Worm (Caenorhabditis elegans) whole organism, late embryonic: ENCODE data around the gene F13H8.5.

ENCODE experiments used
- C08G9.2 ChIP-seq: sonication (generic microtip); optimal IDR thresholded peaks from 2 replicates; lab custom pipeline; 2016; ENCODE audit warnings: mild to moderate bottlenecking, missing genetic modification characterization, moderate library complexity, missing compliant biosample characterization
- C38D4.7 ChIP-seq: fragments of 200-800 bp; sonication (Bioruptor generic); optimal IDR thresholded peaks from 2 replicates; lab custom pipeline; 2018; ENCODE audit warnings: mild to moderate bottlenecking, missing genetic modification characterization, moderate library complexity, missing compliant biosample characterization
- K09A11.1 ChIP-seq: sonication (generic microtip); optimal IDR thresholded peaks from 2 replicates; lab custom pipeline; 2017; ENCODE audit warnings: antibody characterized with exemption, mild to moderate bottlenecking, missing genetic modification characterization, missing compliant biosample characterization; ENCODE audit not compliant: insufficient read depth
- T23F11.4 ChIP-seq: fragments of 200-800 bp; sonication (Bioruptor generic); optimal IDR thresholded peaks from 2 replicates; lab custom pipeline; 2018; ENCODE audit warnings: mild to moderate bottlenecking, missing genetic modification characterization, missing compliant biosample characterization
- ahr-1 ChIP-seq: sonication (generic microtip); optimal IDR thresholded peaks from 2 replicates; lab custom pipeline; 2016; ENCODE audit warnings: missing genetic modification characterization, missing compliant biosample characterization
- ama-1 ChIP-seq: fragments of 150-350 bp; optimal IDR thresholded peaks from 2 replicates; lab custom pipeline; 2014
- ceh-18 ChIP-seq: sonication (generic microtip); optimal IDR thresholded peaks from 2 replicates; lab custom pipeline; 2016; ENCODE audit warnings: missing genetic modification characterization, missing compliant biosample characterization
- ceh-2 ChIP-seq: sonication (generic microtip); optimal IDR thresholded peaks from 2 replicates; lab custom pipeline; 2016; ENCODE audit warnings: missing genotype, missing genetic modification characterization, missing compliant biosample characterization
- ceh-31 ChIP-seq: sonication (generic microtip); optimal IDR thresholded peaks from 2 replicates; lab custom pipeline; 2016; ENCODE audit warnings: missing genetic modification characterization, missing compliant biosample characterization
- ceh-6 ChIP-seq: fragments of 200-800 bp; sonication (Bioruptor generic); optimal IDR thresholded peaks from 2 replicates; lab custom pipeline; 2018; ENCODE audit warnings: mild to moderate bottlenecking, missing genetic modification characterization, missing compliant biosample characterization
- dmd-4 ChIP-seq: sonication (generic microtip); optimal IDR thresholded peaks from 2 replicates; lab custom pipeline; 2016; ENCODE audit warnings: borderline replicate concordance, missing genetic modification characterization, missing compliant biosample characterization
- dve-1 ChIP-seq: sonication (generic microtip); optimal IDR thresholded peaks from 2 replicates; lab custom pipeline; 2017; ENCODE audit warnings: antibody characterized with exemption, mild to moderate bottlenecking, missing genetic modification characterization, missing compliant biosample characterization
- elt-2 ChIP-seq: sonication (generic microtip); optimal IDR thresholded peaks from 2 replicates; lab custom pipeline; 2016; ENCODE audit warnings: missing genetic modification reagents, missing genetic modification characterization, missing compliant biosample characterization
- fax-1 ChIP-seq: sonication (generic microtip); optimal IDR thresholded peaks from 2 replicates; lab custom pipeline; 2016; ENCODE audit warnings: missing genotype, missing genetic modification characterization, missing compliant biosample characterization
- fkh-10 ChIP-seq: fragments of 150-350 bp; optimal IDR thresholded peaks from 2 replicates; lab custom pipeline; 2014; ENCODE audit warnings: missing biosample characterization, missing genetic modification reagents, missing genetic modification characterization
- gmeb-2 ChIP-seq: sonication (generic microtip); optimal IDR thresholded peaks from 2 replicates; lab custom pipeline; 2016; ENCODE audit warnings: missing genetic modification characterization, inconsistent platforms, missing compliant biosample characterization
- hlh-15 ChIP-seq: sonication (generic microtip); optimal IDR thresholded peaks from 2 replicates; lab custom pipeline; 2016; ENCODE audit warnings: missing genetic modification characterization, missing compliant biosample characterization
- hlh-8 ChIP-seq: sonication (generic microtip); optimal IDR thresholded peaks from 2 replicates; lab custom pipeline; 2016; ENCODE audit warnings: missing genotype, missing genetic modification characterization, missing compliant biosample characterization
- lim-6 ChIP-seq: sonication (generic microtip); optimal IDR thresholded peaks from 2 replicates; lab custom pipeline; 2016; ENCODE audit warnings: missing genetic modification characterization, missing compliant biosample characterization
- lin-11 ChIP-seq: fragments of 200-800 bp; sonication (Bioruptor generic); optimal IDR thresholded peaks from 2 replicates; lab custom pipeline; 2018; ENCODE audit warnings: mild to moderate bottlenecking, missing genetic modification characterization, missing compliant biosample characterization
- madf-2 ChIP-seq: sonication (generic microtip); optimal IDR thresholded peaks from 2 replicates; lab custom pipeline; 2017; ENCODE audit warnings: missing genetic modification characterization, missing compliant biosample characterization
- nhr-11 ChIP-seq: fragments of 150-350 bp; optimal IDR thresholded peaks from 2 replicates; lab custom pipeline; 2014; ENCODE audit warnings: missing biosample characterization, missing genetic modification characterization
- nhr-232 ChIP-seq: sonication (generic microtip); optimal IDR thresholded peaks from 2 replicates; lab custom pipeline; 2016; ENCODE audit warnings: missing genetic modification characterization, missing compliant biosample characterization
- npax-4 ChIP-seq: sonication (generic microtip); optimal IDR thresholded peaks from 2 replicates; lab custom pipeline; 2016; ENCODE audit warnings: missing genetic modification characterization, missing compliant biosample characterization
- odd-2 ChIP-seq: sonication (generic microtip); optimal IDR thresholded peaks from 2 replicates; lab custom pipeline; 2017; ENCODE audit warnings: antibody characterized with exemption, mild to moderate bottlenecking, missing genetic modification characterization, missing compliant biosample characterization
- pha-2 ChIP-seq: sonication (generic microtip); optimal IDR thresholded peaks from 2 replicates; lab custom pipeline; 2017; ENCODE audit warnings: mild to moderate bottlenecking, missing genetic modification characterization, missing compliant biosample characterization
- pros-1 ChIP-seq: fragments of 150-350 bp; optimal IDR thresholded peaks from 2 replicates; lab custom pipeline; 2014; ENCODE audit warnings: missing biosample characterization, missing genetic modification reagents, missing genetic modification characterization
- ref-2 ChIP-seq: sonication (generic microtip); optimal IDR thresholded peaks from 2 replicates; lab custom pipeline; 2016; ENCODE audit warnings: missing genetic modification characterization, missing compliant biosample characterization
- rnt-1 ChIP-seq: sonication (generic microtip); optimal IDR thresholded peaks from 2 replicates; lab custom pipeline; 2016; ENCODE audit warnings: missing genetic modification characterization, missing compliant biosample characterization
- sdc-2 ChIP-seq: sonication (generic microtip); optimal IDR thresholded peaks from 2 replicates; lab custom pipeline; 2016; ENCODE audit warnings: missing genotype, missing genetic modification characterization, missing compliant biosample characterization
- sox-4 ChIP-seq: sonication (generic microtip); optimal IDR thresholded peaks from 2 replicates; lab custom pipeline; 2017; ENCODE audit warnings: mild to moderate bottlenecking, missing genetic modification characterization, inconsistent platforms, missing compliant biosample characterization
- syd-9 ChIP-seq: sonication (generic microtip); optimal IDR thresholded peaks from 2 replicates; lab custom pipeline; 2016; ENCODE audit warnings: mild to moderate bottlenecking, missing genetic modification characterization, moderate library complexity, missing compliant biosample characterization
- tbx-2 ChIP-seq: sonication (generic microtip); optimal IDR thresholded peaks from 2 replicates; lab custom pipeline; 2016; ENCODE audit warnings: missing genetic modification characterization, missing compliant biosample characterization
- tbx-7 ChIP-seq: sonication (generic microtip); optimal IDR thresholded peaks from 2 replicates; lab custom pipeline; 2016; ENCODE audit warnings: missing genotype, missing genetic modification characterization, missing compliant biosample characterization
- ttx-3 ChIP-seq: sonication (generic microtip); optimal IDR thresholded peaks from 2 replicates; lab custom pipeline; 2016; ENCODE audit warnings: missing genetic modification reagents, missing genetic modification characterization, missing compliant biosample characterization
- unc-3 ChIP-seq, 2 experiments: fragments of 200-800 bp in 1 of 2; sonication (Bioruptor generic) in 1 of 2; sonication (generic microtip) in 1 of 2; conservative IDR thresholded peaks in 1 of 2; optimal IDR thresholded peaks in 1 of 2; 2 replicates each; pipeline versions ENCODE4 v1.3.6 to Lab custom; 2016 to 2022; ENCODE audit warnings: missing compliant biosample characterization in 2 of 2, missing genetic modification characterization in 2 of 2, missing genetic modification reagents in 1 of 2
- unc-55 ChIP-seq: sonication (generic microtip); optimal IDR thresholded peaks from 2 replicates; lab custom pipeline; 2017; ENCODE audit warnings: missing biosample characterization, missing genetic modification reagents, missing genetic modification characterization
- unc-86 ChIP-seq: sonication (generic microtip); optimal IDR thresholded peaks from 2 replicates; lab custom pipeline; 2016; ENCODE audit warnings: missing genetic modification characterization, missing compliant biosample characterization
- zip-5 ChIP-seq: sonication (generic microtip); optimal IDR thresholded peaks from 2 replicates; lab custom pipeline; 2016; ENCODE audit warnings: missing genetic modification characterization, missing compliant biosample characterization

Gene F13H8.5

ce11 chrII:6292527-6292926 is 36.6 kb upstream of the F13H8.5 start, which contains the start of gene nyn-3:
Gene nyn-3, minus strand, starts transcription at chrII:6292627.
- TF ChIP-seq pha-2 (no peak), rnt-1 (no peak), unc-86 (tag; lab: Kevin White, UChicago) (no peak), npax-4 (tag; lab: Kevin White, UChicago) (no peak), dve-1 (tag; lab: Kevin White, UChicago) (no peak), pros-1 (no peak), ttx-3 (tag; lab: Kevin White, UChicago) (no peak)

DNA sequence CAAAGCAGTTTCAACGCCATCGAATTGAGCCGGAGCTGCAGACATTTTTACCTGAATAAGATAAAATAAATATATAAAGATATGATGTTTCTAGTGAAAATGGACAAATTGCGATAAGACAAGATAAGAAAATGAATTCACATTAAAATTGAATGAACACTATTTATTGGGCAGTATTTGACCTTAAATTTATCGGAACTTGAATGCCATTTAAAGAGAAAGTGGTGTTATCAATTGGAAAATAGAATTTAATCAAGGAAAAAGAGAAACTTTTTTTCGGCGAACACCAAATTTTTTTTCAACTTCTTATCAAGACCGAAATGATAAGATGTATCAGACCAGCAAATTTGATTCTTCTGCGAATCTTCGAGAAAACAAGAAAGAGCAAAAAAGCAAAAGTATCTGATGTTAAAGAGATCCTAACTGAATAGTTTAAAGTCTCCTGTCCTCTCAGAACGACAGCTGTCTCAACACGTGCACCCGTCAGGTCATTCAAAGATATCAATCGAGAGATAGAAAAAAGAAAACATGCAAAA is 34.2 kb upstream of the F13H8.5 start, which contains the start of gene upb-1:
Gene upb-1 (minus strand): TSS at position 51 of the 536 bp plus-strand sequence.
- no peak for TF ChIP-seq syd-9 (tag; lab: Kevin White, UChicago)
- TF ChIP-seq lin-11 (tag; lab: Kevin White, UChicago) = no peak
- no peak for TF ChIP-seq tbx-2
- TF ChIP-seq elt-2 (tag; lab: Kevin White, UChicago) = peak; percentile 82
- peak; percentile 70 for TF ChIP-seq unc-55 (GFP tag; lab: Kevin White, UChicago)
- no peak for TF ChIP-seq hlh-8 (tag; lab: Kevin White, UChicago)

ce11 chrII:6288104-6288503 is 32.2 kb upstream of the F13H8.5 start:
- no peak for TF ChIP-seq fkh-10 (GFP tag; lab: Kevin White, UChicago)
- no peak for TF ChIP-seq C38D4.7 (GFP tag; lab: Kevin White, UChicago)
- no peak for TF ChIP-seq ama-1
- no peak for TF ChIP-seq ahr-1 (tag; lab: Kevin White, UChicago)
- TF ChIP-seq unc-3 (GFP tag; conservative IDR thresholded peaks at IDR 0.05; lab: Robert Waterston, UW) = no peak
- TF ChIP-seq unc-3 (tag; optimal IDR thresholded peaks at IDR 0.05; lab: Kevin White, UChicago) = no peak
- no peak for TF ChIP-seq unc-55 (GFP tag; lab: Kevin White, UChicago)
- no peak for TF ChIP-seq sdc-2 (tag; lab: Kevin White, UChicago)
- TF ChIP-seq sox-4 = no peak
- no peak for TF ChIP-seq hlh-8 (tag; lab: Kevin White, UChicago)
- TF ChIP-seq syd-9 (tag; lab: Kevin White, UChicago) = no peak
- no peak for TF ChIP-seq T23F11.4 (GFP tag; lab: Kevin White, UChicago)
- no peak for TF ChIP-seq zip-5
- TF ChIP-seq hlh-15 (tag; lab: Kevin White, UChicago) = no peak
- no peak for TF ChIP-seq lim-6 (tag; lab: Kevin White, UChicago)
- TF ChIP-seq lin-11 (tag; lab: Kevin White, UChicago) = no peak
- no peak for TF ChIP-seq odd-2
- no peak for TF ChIP-seq unc-86 (tag; lab: Kevin White, UChicago)
- TF ChIP-seq gmeb-2 (tag; lab: Kevin White, UChicago) = no peak
- no peak for TF ChIP-seq dmd-4 (tag; lab: Kevin White, UChicago)
- TF ChIP-seq ceh-31 (tag; lab: Kevin White, UChicago) = no peak

- TF ChIP-seq ceh-6 (GFP tag; lab: Kevin White, UChicago) (no peak), madf-2 (no peak), C38D4.7 (GFP tag; lab: Kevin White, UChicago) (no peak), unc-3 (GFP tag; conservative IDR thresholded peaks at IDR 0.05; lab: Robert Waterston, UW) (no peak), unc-3 (tag; optimal IDR thresholded peaks at IDR 0.05; lab: Kevin White, UChicago) (no peak), lim-6 (tag; lab: Kevin White, UChicago) (no peak), nhr-232 (tag; lab: Kevin White, UChicago) (no peak), C08G9.2 (tag; lab: Kevin White, UChicago) (no peak), ttx-3 (tag; lab: Kevin White, UChicago) (no peak), ceh-31 (tag; lab: Kevin White, UChicago) (no peak), nhr-11 (tag; lab: Kevin White, UChicago) (no peak), fax-1 (tag; lab: Kevin White, UChicago) (no peak), ceh-2 (tag; lab: Kevin White, UChicago) (no peak), ref-2 (tag; lab: Kevin White, UChicago) (no peak), lin-11 (tag; lab: Kevin White, UChicago) (no peak), syd-9 (tag; lab: Kevin White, UChicago) (no peak), ceh-18 (tag; lab: Kevin White, UChicago) (no peak), K09A11.1 (tag; lab: Kevin White, UChicago) (no peak), tbx-7 (tag; lab: Kevin White, UChicago) (no peak)
Observed at ce11 chrII:6286865-6287264, 30.9 kb upstream of the F13H8.5 start, which contains the start of gene F13H8.6. Gene F13H8.6, minus strand, starts transcription at chrII:6286965.
